Worm (Caenorhabditis elegans): ENCODE data around the gene ugt-8.
"Not testable (repeated sequence)": the region's sequence is repeated elsewhere in the genome, so short reads cannot be mapped to it uniquely, and the experiment has no call there.

ugt-8 gene

DNA sequence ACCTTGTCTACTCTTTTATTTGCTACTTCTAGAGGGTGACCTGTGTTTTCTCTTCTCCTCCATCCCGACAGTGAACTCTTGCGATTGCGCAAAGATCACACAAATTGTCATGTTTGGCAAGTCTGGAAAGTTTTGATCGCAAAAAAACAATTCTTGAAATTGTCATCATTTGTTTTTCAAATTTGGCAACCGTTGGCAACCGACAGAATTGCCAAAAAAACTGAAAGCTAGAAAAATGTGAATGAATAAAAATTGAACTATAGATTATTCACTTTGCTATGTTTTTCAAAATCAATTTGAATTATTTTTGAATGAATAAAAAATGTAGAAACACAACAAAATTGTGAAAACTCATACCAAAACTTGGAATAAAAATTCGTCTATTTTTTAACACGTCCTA, 8.8 kb upstream of the ugt-8 start, which contains the start of gene ugt-11:
TSS of gene ugt-11 (minus strand) at position 101 of the 400 bp plus-strand sequence.
- TF ChIP-seq ref-1 (GFP tag; conservative IDR thresholded peaks at IDR 0.05): no peak
- TF ChIP-seq klf-2 (GFP tag; conservative IDR thresholded peaks at IDR 0.05): no peak
- TF ChIP-seq T22C8.4 (GFP tag; IDR thresholded peaks at IDR 0.05): no peak
- TF ChIP-seq ztf-29 (GFP tag; IDR thresholded peaks at IDR 0.05): no peak
- TF ChIP-seq ztf-23 (GFP tag; IDR thresholded peaks at IDR 0.05): no peak
- no peak for TF ChIP-seq tab-1 (GFP tag; IDR thresholded peaks at IDR 0.05)
- no peak for TF ChIP-seq flt-1 (GFP tag; IDR thresholded peaks at IDR 0.05)
- no peak for TF ChIP-seq cog-1 (tag; optimal IDR thresholded peaks at IDR 0.05)
- TF ChIP-seq med-1 (GFP tag; optimal IDR thresholded peaks at IDR 0.05; ENCODE audit: insufficient read depth): no peak

DNA sequence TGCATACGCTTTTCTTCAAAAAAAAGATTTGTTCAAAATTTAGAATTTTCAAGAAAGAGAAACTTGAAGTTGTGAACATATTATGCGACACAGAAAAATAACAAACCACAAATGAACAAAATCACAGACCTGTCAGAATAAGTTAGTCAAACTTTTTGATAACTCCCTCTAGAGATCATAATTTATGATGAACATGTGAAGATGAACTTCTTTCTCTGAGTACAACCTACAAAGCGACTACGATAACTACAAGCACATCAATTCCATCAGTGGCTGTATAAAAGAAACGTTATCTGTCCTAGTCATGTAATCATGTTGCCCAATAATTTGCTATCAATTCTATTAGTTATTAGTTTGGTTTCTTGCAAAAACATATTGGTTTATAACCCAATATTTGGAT, 8.0 kb upstream of the ugt-8 start, which contains the start of gene ugt-9:
TSS of gene ugt-9 (plus strand) at position 305 of the 400 bp plus-strand sequence.
- TF ChIP-seq cog-1 (tag; optimal IDR thresholded peaks at IDR 0.05) (no peak), med-1 (GFP tag; optimal IDR thresholded peaks at IDR 0.05; ENCODE audit: insufficient read depth) (no peak), ref-1 (GFP tag; conservative IDR thresholded peaks at IDR 0.05) (no peak), klf-2 (GFP tag; conservative IDR thresholded peaks at IDR 0.05) (no peak), T22C8.4 (GFP tag; IDR thresholded peaks at IDR 0.05) (no peak), tab-1 (GFP tag; IDR thresholded peaks at IDR 0.05) (no peak), ztf-29 (GFP tag; IDR thresholded peaks at IDR 0.05) (no peak), flt-1 (GFP tag; IDR thresholded peaks at IDR 0.05) (no peak), ztf-23 (GFP tag; IDR thresholded peaks at IDR 0.05) (no peak)

ce11 chrV:4900020-4900419, 3.7 kb upstream of the ugt-8 start, which contains the start of gene ugt-10:
Gene ugt-10, minus strand, starts transcription at chrV:4900120.
- not testable (repeated sequence) for TF ChIP-seq ztf-29, tab-1, T22C8.4 (GFP tag; IDR thresholded peaks at IDR 0.05)

- TF ChIP-seq ztf-23 (GFP tag; IDR thresholded peaks at IDR 0.05): no peak
- no peak for TF ChIP-seq cog-1 (tag; optimal IDR thresholded peaks at IDR 0.05)
- no peak for TF ChIP-seq ref-1 (GFP tag; conservative IDR thresholded peaks at IDR 0.05)
- no peak for TF ChIP-seq tab-1 (GFP tag; IDR thresholded peaks at IDR 0.05)
- no peak for TF ChIP-seq med-1 (GFP tag; optimal IDR thresholded peaks at IDR 0.05; ENCODE audit: insufficient read depth)
- TF ChIP-seq T22C8.4 (GFP tag; IDR thresholded peaks at IDR 0.05): no peak
- no peak for TF ChIP-seq klf-2 (GFP tag; conservative IDR thresholded peaks at IDR 0.05)
- no peak for TF ChIP-seq flt-1 (GFP tag; IDR thresholded peaks at IDR 0.05)
- TF ChIP-seq ztf-29 (GFP tag; IDR thresholded peaks at IDR 0.05): no peak
Measured at ce11 chrV:4901074-4901473, 2.7 kb upstream of the ugt-8 start, which contains the start of gene ugt-67. Gene ugt-67, plus strand, starts transcription at chrV:4901374.

DNA sequence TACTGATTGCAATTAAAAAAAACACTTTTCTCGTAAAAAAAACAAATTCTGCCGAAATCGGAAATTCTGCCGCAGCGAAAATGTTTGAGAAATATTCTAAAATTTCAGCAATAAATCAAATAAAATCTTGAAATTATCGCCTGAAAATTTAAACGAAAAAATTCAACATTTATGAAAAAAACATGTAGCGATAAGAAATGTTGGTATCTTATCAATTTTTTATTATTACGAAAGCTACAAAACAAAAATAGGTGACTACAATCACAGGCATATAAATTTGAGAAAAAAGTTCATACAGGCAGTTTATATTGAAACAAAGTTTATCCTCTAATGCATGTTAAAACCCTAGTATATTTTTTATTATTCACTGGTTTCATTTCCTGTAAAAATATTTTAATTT, 2.2 kb downstream of the ugt-8 start, which contains the start of gene ugt-14:
TSS of gene ugt-14 (plus strand) at position 301 of the 400 bp plus-strand sequence.
- no peak for TF ChIP-seq ztf-29 (GFP tag; IDR thresholded peaks at IDR 0.05)
- TF ChIP-seq ztf-23 (GFP tag; IDR thresholded peaks at IDR 0.05): no peak
- TF ChIP-seq flt-1 (GFP tag; IDR thresholded peaks at IDR 0.05): no peak
- no peak for TF ChIP-seq ref-1 (GFP tag; conservative IDR thresholded peaks at IDR 0.05)
- no peak for TF ChIP-seq med-1 (GFP tag; optimal IDR thresholded peaks at IDR 0.05; ENCODE audit: insufficient read depth)
- no peak for TF ChIP-seq tab-1 (GFP tag; IDR thresholded peaks at IDR 0.05)

DNA sequence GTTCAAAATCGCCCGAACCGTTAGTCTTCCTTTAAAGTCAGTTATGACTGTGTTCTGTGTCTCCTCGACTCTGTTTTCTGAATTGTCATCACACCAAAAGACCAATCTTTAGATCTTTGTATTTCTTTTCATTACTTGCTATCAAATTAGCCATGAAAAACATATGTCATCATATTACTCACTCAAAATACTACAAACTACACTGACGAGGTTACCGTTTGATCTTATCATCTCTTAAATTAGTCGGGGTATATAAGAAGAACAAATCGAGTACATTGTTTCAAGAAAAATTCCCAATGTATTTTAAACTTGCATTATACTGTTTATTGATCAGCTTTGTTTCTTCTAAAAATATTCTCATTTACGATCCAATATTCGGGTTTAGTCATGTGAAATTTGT, 4.9 kb downstream of the ugt-8 start, which contains the start of gene ugt-13:
TSS of gene ugt-13 (plus strand) at position 294 of the 400 bp plus-strand sequence.
- TF ChIP-seq ztf-23 (GFP tag; IDR thresholded peaks at IDR 0.05) (no peak), flt-1 (GFP tag; IDR thresholded peaks at IDR 0.05) (no peak), ztf-29 (GFP tag; IDR thresholded peaks at IDR 0.05) (no peak), klf-2 (GFP tag; conservative IDR thresholded peaks at IDR 0.05) (no peak), med-1 (GFP tag; optimal IDR thresholded peaks at IDR 0.05; ENCODE audit: insufficient read depth) (no peak), ref-1 (GFP tag; conservative IDR thresholded peaks at IDR 0.05) (no peak), cog-1 (tag; optimal IDR thresholded peaks at IDR 0.05) (no peak), T22C8.4 (GFP tag; IDR thresholded peaks at IDR 0.05) (no peak), tab-1 (GFP tag; IDR thresholded peaks at IDR 0.05) (no peak)

- TF ChIP-seq med-1 (GFP tag; optimal IDR thresholded peaks at IDR 0.05; ENCODE audit: insufficient read depth) (no peak), ref-1 (GFP tag; conservative IDR thresholded peaks at IDR 0.05) (no peak), ztf-23 (GFP tag; IDR thresholded peaks at IDR 0.05) (no peak), cog-1 (tag; optimal IDR thresholded peaks at IDR 0.05) (no peak), T22C8.4 (GFP tag; IDR thresholded peaks at IDR 0.05) (no peak), ztf-29 (GFP tag; IDR thresholded peaks at IDR 0.05) (no peak), flt-1 (GFP tag; IDR thresholded peaks at IDR 0.05) (no peak), tab-1 (GFP tag; IDR thresholded peaks at IDR 0.05) (no peak), klf-2 (GFP tag; conservative IDR thresholded peaks at IDR 0.05) (no peak)
Measured at ce11 chrV:4912313-4912712, 8.6 kb downstream of the ugt-8 start, which contains the start of gene H23N18.5. Gene H23N18.5, minus strand, starts transcription at chrV:4912381.

- TF ChIP-seq ztf-29 (GFP tag; IDR thresholded peaks at IDR 0.05) (no peak), T22C8.4 (GFP tag; IDR thresholded peaks at IDR 0.05) (no peak), ztf-23 (GFP tag; IDR thresholded peaks at IDR 0.05) (no peak), tab-1 (GFP tag; IDR thresholded peaks at IDR 0.05) (no peak), cog-1 (tag; optimal IDR thresholded peaks at IDR 0.05) (no peak), med-1 (GFP tag; optimal IDR thresholded peaks at IDR 0.05; ENCODE audit: insufficient read depth) (no peak), ref-1 (GFP tag; conservative IDR thresholded peaks at IDR 0.05) (no peak)
Measured at ce11 chrV:4913853-4914252, 10.1 kb downstream of the ugt-8 start.

DNA sequence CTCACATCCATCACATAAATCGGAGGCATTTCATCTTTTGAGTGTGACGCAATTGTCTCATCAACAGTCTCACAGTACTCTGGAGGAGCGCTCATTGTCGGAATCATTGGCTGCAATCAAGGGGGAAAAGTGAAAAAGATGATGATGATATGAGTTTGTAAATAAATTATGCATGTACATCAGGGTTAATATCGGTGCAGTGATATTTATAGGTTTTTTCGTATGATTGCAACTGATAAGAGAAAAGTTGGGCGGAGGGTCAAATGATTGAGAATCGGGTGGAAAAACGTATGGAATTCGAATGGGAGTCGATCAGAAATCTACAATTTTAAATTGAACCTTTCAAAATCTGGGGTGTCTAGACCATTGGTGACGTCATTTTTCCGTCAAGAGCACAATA, 11.1 kb downstream of the ugt-8 start, which contains the start of gene H23N18.6:
TSS of gene H23N18.6 (minus strand) at position 201 of the 400 bp plus-strand sequence.
- no peak for TF ChIP-seq ztf-29 (GFP tag; IDR thresholded peaks at IDR 0.05)
- TF ChIP-seq cog-1 (tag; optimal IDR thresholded peaks at IDR 0.05): no peak
- no peak for TF ChIP-seq tab-1 (GFP tag; IDR thresholded peaks at IDR 0.05)
- no peak for TF ChIP-seq T22C8.4 (GFP tag; IDR thresholded peaks at IDR 0.05)
- no peak for TF ChIP-seq ztf-23 (GFP tag; IDR thresholded peaks at IDR 0.05)
- no peak for TF ChIP-seq klf-2 (GFP tag; conservative IDR thresholded peaks at IDR 0.05)
- TF ChIP-seq ref-1 (GFP tag; conservative IDR thresholded peaks at IDR 0.05): no peak
- no peak for TF ChIP-seq med-1 (GFP tag; optimal IDR thresholded peaks at IDR 0.05; ENCODE audit: insufficient read depth)
- no peak for TF ChIP-seq flt-1 (GFP tag; IDR thresholded peaks at IDR 0.05)
